Fruit fly (Drosophila melanogaster) whole organism, embryonic: ENCODE results near the gene cyr.
A peak's percentile ranks its signal among the peaks of the same experiment; 100 is the strongest.

Source experiments
- BEAF-32 ChIP-seq: fragments of 200-800 bp; sonication (Bioruptor generic); optimal IDR thresholded peaks from 3 replicates; lab custom pipeline; 2017; ENCODE audit warnings: missing biosample characterization, missing genetic modification characterization, mild to moderate bottlenecking, moderate library complexity, missing genetic modification reagents
- Bdp1 ChIP-seq: fragments of 200-800 bp; sonication (Bioruptor generic); optimal IDR thresholded peaks from 3 replicates; lab custom pipeline; 2016; ENCODE audit warnings: missing biosample characterization, missing genetic modification characterization
- BtbVII ChIP-seq: fragments of 200-800 bp; sonication (Bioruptor generic); optimal IDR thresholded peaks from 3 replicates; lab custom pipeline; 2017; ENCODE audit warnings: missing biosample characterization, mild to moderate bottlenecking, missing genetic modification characterization
- CG11093 ChIP-seq: fragments of 200-800 bp; sonication (Bioruptor generic); IDR thresholded peaks from 3 replicates; pipeline ENCODE4 v1.3.6; 2022; ENCODE audit warnings: missing biosample characterization, missing genetic modification characterization
- CG12236 ChIP-seq: fragments of 200-800 bp; sonication (Bioruptor generic); optimal IDR thresholded peaks from 2 replicates; lab custom pipeline; 2016; ENCODE audit warnings: missing biosample characterization, missing genetic modification characterization
- CG15601 ChIP-seq: fragments of 200-800 bp; sonication (Bioruptor generic); optimal IDR thresholded peaks from 3 replicates; lab custom pipeline; 2019; ENCODE audit warnings: missing biosample characterization, mild to moderate bottlenecking, missing genetic modification characterization, moderate library complexity
- CG1603 ChIP-seq: fragments of 200-800 bp; sonication (Bioruptor generic); optimal IDR thresholded peaks from 2 replicates; lab custom pipeline; 2019; ENCODE audit warnings: missing biosample characterization, mild to moderate bottlenecking, missing genetic modification characterization, moderate library complexity
- CG16863 ChIP-seq: fragments of 200-800 bp; sonication (Bioruptor generic); optimal IDR thresholded peaks from 3 replicates; lab custom pipeline; 2016; ENCODE audit warnings: missing biosample characterization, missing genetic modification characterization
- CG1792 ChIP-seq: fragments of 200-800 bp; sonication (Bioruptor generic); optimal IDR thresholded peaks from 2 replicates; lab custom pipeline; 2016; ENCODE audit warnings: missing biosample characterization, missing genetic modification characterization
- CG18476 ChIP-seq: fragments of 200-800 bp; sonication (Bioruptor generic); optimal IDR thresholded peaks from 2 replicates; lab custom pipeline; 2016; ENCODE audit warnings: missing biosample characterization, mild to moderate bottlenecking, missing genetic modification characterization
- CG2116 ChIP-seq: fragments of 200-800 bp; sonication (Bioruptor generic); optimal IDR thresholded peaks from 3 replicates; lab custom pipeline; 2018; ENCODE audit warnings: missing biosample characterization, mild to moderate bottlenecking, missing genetic modification characterization
- CG3163 ChIP-seq: fragments of 200-800 bp; sonication (Bioruptor generic); optimal IDR thresholded peaks from 3 replicates; lab custom pipeline; 2016; ENCODE audit warnings: missing biosample characterization, missing genetic modification characterization
- CG4282 ChIP-seq: fragments of 200-800 bp; sonication (Bioruptor generic); optimal IDR thresholded peaks from 2 replicates; lab custom pipeline; 2016; ENCODE audit warnings: missing biosample characterization, missing genetic modification characterization
- CG6654 ChIP-seq: fragments of 200-800 bp; sonication (Bioruptor generic); optimal IDR thresholded peaks from 2 replicates; lab custom pipeline; 2017; ENCODE audit warnings: missing biosample characterization, mild to moderate bottlenecking, missing genetic modification characterization
- CG6683 ChIP-seq: fragments of 200-800 bp; sonication (Bioruptor generic); optimal IDR thresholded peaks from 2 replicates; lab custom pipeline; 2017; ENCODE audit warnings: missing biosample characterization, mild to moderate bottlenecking, missing genetic modification characterization, missing genetic modification reagents
- CG8359 ChIP-seq: fragments of 200-800 bp; sonication (Bioruptor generic); optimal IDR thresholded peaks from 2 replicates; lab custom pipeline; 2017; ENCODE audit warnings: missing biosample characterization, mild to moderate bottlenecking, missing genetic modification characterization, borderline replicate concordance
- CTCF ChIP-seq: fragments of 200-800 bp; sonication (Bioruptor generic); optimal IDR thresholded peaks from 2 replicates; lab custom pipeline; 2017; ENCODE audit warnings: missing biosample characterization, mild to moderate bottlenecking, missing genetic modification characterization, moderate library complexity
- Deaf1 ChIP-seq: fragments of 200-800 bp; optimal IDR thresholded peaks from 3 replicates; lab custom pipeline; 2019; ENCODE audit warnings: missing biosample characterization, mild to moderate bottlenecking, missing genetic modification characterization, moderate library complexity
- Fer3 ChIP-seq: fragments of 200-800 bp; sonication (Bioruptor generic); optimal IDR thresholded peaks from 2 replicates; lab custom pipeline; 2018; ENCODE audit warnings: missing biosample characterization, mild to moderate bottlenecking, missing genetic modification characterization, moderate library complexity
- Gsc ChIP-seq: fragments of 200-800 bp; sonication (Bioruptor generic); IDR thresholded peaks from 2 replicates; pipeline ENCODE4 v1.3.6; 2022; ENCODE audit warnings: missing biosample characterization, missing genetic modification characterization
- NfI ChIP-seq: fragments of 200-800 bp; sonication (Bioruptor generic); optimal IDR thresholded peaks from 3 replicates; lab custom pipeline; 2018; ENCODE audit warnings: missing biosample characterization, mild to moderate bottlenecking, missing genetic modification characterization, moderate library complexity
- Ptx1 ChIP-seq: fragments of 200-800 bp; sonication (Bioruptor generic); IDR thresholded peaks from 2 replicates; pipeline ENCODE4 v1.3.6; 2022; ENCODE audit warnings: missing biosample characterization, missing genetic modification characterization
- Taf1 ChIP-seq: fragments of 200-800 bp; sonication (Bioruptor generic); IDR thresholded peaks from 2 replicates; pipeline ENCODE4 v1.3.6; 2022; ENCODE audit warnings: missing biosample characterization, missing genetic modification characterization
- ap ChIP-seq: fragments of 200-800 bp; sonication (Bioruptor generic); IDR thresholded peaks from 2 replicates; pipeline ENCODE4 v1.3.6; 2022; ENCODE audit warnings: missing biosample characterization, missing genetic modification characterization
- ara ChIP-seq: fragments of 200-800 bp; sonication (Bioruptor generic); IDR thresholded peaks from 2 replicates; pipeline ENCODE4 v1.3.6; 2022; ENCODE audit warnings: missing biosample characterization, missing genetic modification characterization
- cato ChIP-seq: fragments of 200-800 bp; sonication (Bioruptor generic); optimal IDR thresholded peaks from 2 replicates; lab custom pipeline; 2016; ENCODE audit warnings: missing biosample characterization, missing genetic modification characterization, borderline replicate concordance
- chm ChIP-seq: fragments of 200-800 bp; sonication (Bioruptor generic); IDR thresholded peaks from 2 replicates; pipeline ENCODE4 v1.3.6; 2022; ENCODE audit warnings: missing biosample characterization, missing genetic modification characterization
- crp ChIP-seq, 2 experiments: fragments of 200-800 bp; sonication (Bioruptor generic); optimal IDR thresholded peaks; 2 replicates in 1 of 2; 3 replicates in 1 of 2; lab custom pipeline; 2017; ENCODE audit warnings: missing biosample characterization in 2 of 2, missing genetic modification characterization in 2 of 2, mild to moderate bottlenecking in 1 of 2, moderate library complexity in 1 of 2
- ewg ChIP-seq: fragments of 200-800 bp; sonication (Bioruptor generic); optimal IDR thresholded peaks from 3 replicates; lab custom pipeline; 2017; ENCODE audit warnings: mild to moderate bottlenecking, missing biosample characterization, missing genetic modification reagents, missing genetic modification characterization
- ftz-f1 ChIP-seq: fragments of 200-800 bp; sonication (Bioruptor generic); optimal IDR thresholded peaks from 2 replicates; lab custom pipeline; 2016; ENCODE audit warnings: missing biosample characterization, missing genetic modification characterization
- gce ChIP-seq: fragments of 200-800 bp; sonication (Bioruptor generic); IDR thresholded peaks from 3 replicates; pipeline ENCODE4 v1.3.6; 2022; ENCODE audit warnings: missing biosample characterization, missing genetic modification characterization
- gro ChIP-seq: fragments of 200-800 bp; sonication (Bioruptor generic); optimal IDR thresholded peaks from 2 replicates; lab custom pipeline; 2016; ENCODE audit warnings: missing biosample characterization, missing genetic modification characterization
- ham ChIP-seq: fragments of 200-800 bp; sonication (Bioruptor generic); IDR thresholded peaks from 2 replicates; pipeline ENCODE4 v1.3.6; 2022; ENCODE audit warnings: missing biosample characterization, missing genetic modification characterization
- her ChIP-seq: fragments of 200-800 bp; sonication (Bioruptor generic); optimal IDR thresholded peaks from 2 replicates; lab custom pipeline; 2016; ENCODE audit warnings: missing biosample characterization, missing genetic modification characterization
- jigr1 ChIP-seq: fragments of 200-800 bp; sonication (Bioruptor generic); IDR thresholded peaks from 3 replicates; pipeline ENCODE4 v1.3.6; 2022; ENCODE audit warnings: missing biosample characterization, missing genetic modification characterization
- mam ChIP-seq: fragments of 200-800 bp; sonication (Bioruptor generic); optimal IDR thresholded peaks from 3 replicates; lab custom pipeline; 2016; ENCODE audit warnings: missing biosample characterization, missing genetic modification characterization
- nerfin-1 ChIP-seq: fragments of 200-800 bp; sonication (Bioruptor generic); optimal IDR thresholded peaks from 3 replicates; lab custom pipeline; 2019; ENCODE audit warnings: missing biosample characterization, mild to moderate bottlenecking, missing genetic modification characterization, moderate library complexity
- nmo ChIP-seq: fragments of 200-800 bp; sonication (Bioruptor generic); optimal IDR thresholded peaks from 2 replicates; lab custom pipeline; 2018; ENCODE audit warnings: missing biosample characterization, mild to moderate bottlenecking, missing genetic modification characterization, moderate library complexity
- pb ChIP-seq: fragments of 200-800 bp; sonication (Bioruptor generic); optimal IDR thresholded peaks from 3 replicates; lab custom pipeline; 2016; ENCODE audit warnings: missing biosample characterization, missing genetic modification characterization
- peb ChIP-seq: fragments of 200-800 bp; sonication (Bioruptor generic); IDR thresholded peaks from 2 replicates; pipeline ENCODE4 v1.3.6; 2022; ENCODE audit warnings: missing biosample characterization, missing genetic modification characterization
- pho ChIP-seq: fragments of 200-800 bp; sonication (Bioruptor generic); optimal IDR thresholded peaks from 2 replicates; lab custom pipeline; 2016; ENCODE audit warnings: missing biosample characterization, missing genetic modification characterization
- pnt ChIP-seq: fragments of 200-800 bp; sonication (Bioruptor generic); optimal IDR thresholded peaks from 3 replicates; lab custom pipeline; 2016; ENCODE audit warnings: missing biosample characterization, missing genetic modification characterization
- sc ChIP-seq, 3 experiments: fragments of >200 bp in 2 of 3; fragments of 200-800 bp in 1 of 3; sonication (Bioruptor generic) in 1 of 3; optimal IDR thresholded peaks; 2 replicates in 2 of 3; 3 replicates in 1 of 3; lab custom pipeline; 2017; ENCODE audit warnings: mild to moderate bottlenecking in 1 of 3, missing biosample characterization in 1 of 3, missing genetic modification characterization in 1 of 3, missing genetic modification reagents in 1 of 3
- sisA ChIP-seq: fragments of 200-800 bp; sonication (Bioruptor generic); IDR thresholded peaks from 2 replicates; pipeline ENCODE4 v1.3.6; 2022; ENCODE audit warnings: missing biosample characterization, missing genetic modification characterization
- so ChIP-seq: fragments of 200-800 bp; sonication (Bioruptor generic); IDR thresholded peaks from 3 replicates; pipeline ENCODE4 v1.3.6; 2022; ENCODE audit warnings: missing biosample characterization, missing genetic modification characterization
- tna ChIP-seq: fragments of 200-800 bp; sonication (Bioruptor generic); IDR thresholded peaks from 2 replicates; pipeline ENCODE4 v1.3.6; 2022; ENCODE audit warnings: missing biosample characterization, missing genetic modification characterization; ENCODE audit not compliant: partially characterized antibody
- tup ChIP-seq: fragments of 200-800 bp; sonication (Bioruptor generic); optimal IDR thresholded peaks from 2 replicates; lab custom pipeline; 2016; ENCODE audit warnings: missing biosample characterization, mild to moderate bottlenecking, missing genetic modification characterization, moderate library complexity
- vfl ChIP-seq: fragments of 200-800 bp; sonication (Bioruptor generic); optimal IDR thresholded peaks from 2 replicates; lab custom pipeline; 2016; ENCODE audit warnings: missing biosample characterization, missing genetic modification characterization
- vnd ChIP-seq: fragments of 200-800 bp; sonication (Bioruptor generic); IDR thresholded peaks from 3 replicates; pipeline ENCODE4 v1.3.6; 2022; ENCODE audit warnings: missing biosample characterization, missing genetic modification characterization; ENCODE audit not compliant: partially characterized antibody
- yki ChIP-seq: fragments of >200 bp; optimal IDR thresholded peaks from 3 replicates; lab custom pipeline; 2018

Gene cyr

DNA sequence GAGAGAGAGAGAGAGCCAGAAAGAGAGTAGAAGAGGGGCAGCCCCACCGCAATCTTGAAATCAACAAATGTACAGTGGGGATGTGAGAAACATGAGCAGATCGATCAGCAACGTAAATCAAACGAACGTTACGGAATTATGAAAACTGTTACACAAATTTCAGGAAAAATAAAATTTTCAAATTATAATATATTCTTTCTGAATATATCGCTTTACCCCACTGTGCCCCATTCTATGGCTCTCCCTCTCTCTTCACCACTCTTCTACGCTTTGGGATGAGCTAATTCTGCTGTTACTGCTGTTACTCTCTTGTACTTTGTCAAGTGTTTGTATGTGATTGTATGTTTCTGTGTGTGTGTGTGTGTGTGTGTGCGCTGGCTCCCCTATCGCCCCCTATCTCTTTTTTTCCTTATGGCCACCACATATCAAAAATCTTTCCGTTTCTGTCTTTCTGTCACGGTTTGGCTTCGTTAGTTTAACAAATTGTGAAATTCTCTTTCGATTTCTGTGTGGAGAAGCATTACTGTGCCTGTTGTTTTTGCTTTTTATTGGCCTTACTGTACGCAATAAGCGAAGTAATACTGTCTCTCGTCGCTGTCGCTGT is 44.4 kb downstream of the cyr start (continued):
- TF ChIP-seq Gsc (GFP tag; lab: Robert Waterston, UW) = peak; percentile 91
- peak; percentile 75 for TF ChIP-seq CG2116 (GFP tag; lab: Kevin White, UChicago)
- peak; percentile 85 for TF ChIP-seq pnt (GFP tag; lab: Kevin White, UChicago)
- peak; percentile 90 for TF ChIP-seq cato (GFP tag; lab: Kevin White, UChicago)
- peak; percentile 96 for TF ChIP-seq CG11093 (GFP tag; lab: Robert Waterston, UW)
- peak; percentile 95 for TF ChIP-seq CG1603 (tag; lab: Kevin White, UChicago)
- TF ChIP-seq Fer3 (tag; lab: Kevin White, UChicago) = peak; percentile 96
- TF ChIP-seq BEAF-32 (GFP tag; lab: Kevin White, UChicago) = peak; percentile 9
- TF ChIP-seq tna (GFP tag; lab: Robert Waterston, UW) = 0 out of 2 replicates have a peak, but pooled peaks have one; percentile 8
- peak; percentile 94 for TF ChIP-seq jigr1
- TF ChIP-seq chm (GFP tag; lab: Robert Waterston, UW) = peak; percentile 99
- peak; percentile 97 for TF ChIP-seq BtbVII
- peak; percentile 90 for TF ChIP-seq gro
- TF ChIP-seq nerfin-1 (tag; lab: Kevin White, UChicago) = peak; percentile 88
- TF ChIP-seq CG15601 (tag; lab: Kevin White, UChicago) = peak; percentile 91
- TF ChIP-seq Ptx1 (GFP tag; lab: Robert Waterston, UW) = peak; percentile 98
- TF ChIP-seq vnd (GFP tag; lab: Robert Waterston, UW) = no peak
- TF ChIP-seq peb (GFP tag; lab: Robert Waterston, UW) = peak; percentile 96
- peak; percentile 80 for TF ChIP-seq tup (GFP tag; lab: Kevin White, UChicago)
- peak; percentile 98 for TF ChIP-seq ara (GFP tag; lab: Robert Waterston, UW)
- TF ChIP-seq crp (GFP tag; optimal IDR thresholded peaks at IDR 0.05; lab: Kevin White, UChicago) = peak in 1 of 2 experiments; percentile 71
- TF ChIP-seq CG3163 (GFP tag; lab: Kevin White, UChicago) = peak; percentile 65
- peak; percentile 68 for TF ChIP-seq CTCF
- TF ChIP-seq CG1792 = peak; percentile 83
- peak; percentile 96 for TF ChIP-seq NfI
- TF ChIP-seq CG4282 (GFP tag; lab: Kevin White, UChicago) = peak; percentile 73
- peak; percentile 92 for TF ChIP-seq vfl (GFP tag; lab: Kevin White, UChicago)
- peak; percentile 89 for TF ChIP-seq CG6654 (GFP tag; lab: Kevin White, UChicago)
- peak; percentile 94 for TF ChIP-seq ham
- peak; percentile 94 for TF ChIP-seq CG18476
- TF ChIP-seq sc (optimal IDR thresholded peaks at IDR 0.05; lab: Kevin White, UChicago) = no peak
- TF ChIP-seq sc (GFP tag; optimal IDR thresholded peaks at IDR 0.05; lab: Kevin White, UChicago) = peak; percentile 93
- peak; percentile 98 for TF ChIP-seq ap (GFP tag; lab: Robert Waterston, UW)
- TF ChIP-seq ewg = peak; percentile 93
- TF ChIP-seq pho (GFP tag; lab: Kevin White, UChicago) = peak; percentile 90
- peak; percentile 94 for TF ChIP-seq CG6683
- peak; percentile 79 for TF ChIP-seq Bdp1
- peak; percentile 34 for TF ChIP-seq ftz-f1 (GFP tag; lab: Kevin White, UChicago)
- peak; percentile 88 for TF ChIP-seq CG16863 (GFP tag; lab: Kevin White, UChicago)
- peak; percentile 91 for TF ChIP-seq mam (GFP tag; lab: Kevin White, UChicago)
- TF ChIP-seq nmo = peak; percentile 94
- TF ChIP-seq Deaf1 = peak; percentile 78
- peak; percentile 5 for TF ChIP-seq yki
- TF ChIP-seq Taf1 (GFP tag; lab: Robert Waterston, UW) = peak; percentile 98
- TF ChIP-seq so (GFP tag; lab: Robert Waterston, UW) = peak; percentile 99
- TF ChIP-seq gce = peak; percentile 98
- TF ChIP-seq CG8359 (GFP tag; lab: Kevin White, UChicago) = peak; percentile 89
- TF ChIP-seq pb (GFP tag; lab: Kevin White, UChicago) = peak; percentile 52
- TF ChIP-seq CG12236 (GFP tag; lab: Kevin White, UChicago) = peak; percentile 73
- TF ChIP-seq sisA (GFP tag; lab: Robert Waterston, UW) = peak; percentile 97
- peak; percentile 79 for TF ChIP-seq her (GFP tag; lab: Kevin White, UChicago)
